Fruit fly (Drosophila melanogaster) whole organism: ENCODE data around the gene CG42304.

Source experiments
- CG8478 ChIP-seq: fragments of >200 bp; optimal IDR thresholded peaks from 2 replicates; lab custom pipeline; 2018; ENCODE audit warnings: inconsistent platforms
- Dll ChIP-seq: fragments of >200 bp; optimal IDR thresholded peaks from 2 replicates; lab custom pipeline; 2017
- EcR ChIP-seq, 2 experiments: fragments of >200 bp; optimal IDR thresholded peaks; 2 replicates each; lab custom pipeline; 2017; ENCODE audit warnings: missing biosample characterization in 2 of 2, missing genetic modification characterization in 2 of 2, missing genetic modification reagents in 2 of 2
- pan ChIP-seq: fragments of >200 bp; optimal IDR thresholded peaks from 2 replicates; lab custom pipeline; 2017
- psq ChIP-seq: fragments of >200 bp; optimal IDR thresholded peaks from 2 replicates; lab custom pipeline; 2017
- usp ChIP-seq: fragments of >200 bp; optimal IDR thresholded peaks from 2 replicates; lab custom pipeline; 2017; ENCODE audit warnings: missing biosample characterization, missing genetic modification characterization, mixed read lengths

Gene CG42304

DNA sequence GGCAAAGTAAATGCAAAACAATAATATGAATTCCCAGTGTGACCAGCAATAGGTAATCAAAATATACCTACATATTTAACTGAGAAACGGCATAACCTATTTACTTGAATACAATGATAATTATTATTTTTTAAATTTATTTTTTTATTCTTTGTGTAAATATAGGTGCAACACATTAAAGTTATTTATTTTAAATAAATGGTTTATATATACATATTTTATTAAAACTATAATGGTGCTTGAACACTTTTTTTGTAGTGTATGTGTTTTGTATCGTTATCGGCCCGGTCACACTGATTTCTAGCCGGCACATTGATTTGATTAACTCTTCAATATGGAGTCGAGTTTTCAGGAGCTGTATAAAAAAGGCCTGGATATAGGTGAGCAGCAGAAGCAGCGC lies at the start of gene CG42304, which contains the start of the genes ProRS-m and Snup:
Gene CG42304, plus strand, starts transcription at position 289 of the 400 bp plus-strand sequence.
Gene ProRS-m, minus strand, starts transcription at position 51 of the 400 bp plus-strand sequence.
Gene Snup, plus strand, starts transcription at position 289 of the 400 bp plus-strand sequence.
- TF ChIP-seq psq (lab: Kevin White, UChicago) (no peak), usp (no peak), pan (lab: Kevin White, UChicago) (no peak), Dll (lab: Kevin White, UChicago) (no peak), CG8478 (no peak), EcR (GFP tag; optimal IDR thresholded peaks at IDR 0.05; lab: Kevin White, UChicago) (no peak)

DNA sequence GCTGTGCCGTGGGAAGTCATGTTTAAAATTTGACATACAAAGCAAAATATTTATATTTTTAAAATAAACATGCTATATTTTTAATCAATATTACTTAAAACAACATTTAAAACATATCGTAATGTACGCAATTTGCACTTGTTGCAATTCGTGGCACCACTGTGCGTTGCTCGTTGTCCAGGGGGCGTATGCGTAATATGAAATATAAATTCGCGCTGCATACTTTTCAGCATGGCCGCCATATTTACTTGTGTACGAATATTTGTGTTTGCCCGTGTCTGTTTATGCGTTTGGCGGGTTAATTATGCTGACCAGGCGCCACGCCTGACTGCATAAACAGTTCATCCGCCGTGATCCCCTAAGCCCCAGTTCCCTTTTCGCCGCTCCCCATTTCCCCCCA lies 43.1 kb upstream of the CG42304 start:
- TF ChIP-seq psq (lab: Kevin White, UChicago) (no peak), Dll (lab: Kevin White, UChicago) (no peak), usp (no peak), EcR (GFP tag; optimal IDR thresholded peaks at IDR 0.05; lab: Kevin White, UChicago) (no peak), pan (lab: Kevin White, UChicago) (no peak), CG8478 (no peak)

DNA sequence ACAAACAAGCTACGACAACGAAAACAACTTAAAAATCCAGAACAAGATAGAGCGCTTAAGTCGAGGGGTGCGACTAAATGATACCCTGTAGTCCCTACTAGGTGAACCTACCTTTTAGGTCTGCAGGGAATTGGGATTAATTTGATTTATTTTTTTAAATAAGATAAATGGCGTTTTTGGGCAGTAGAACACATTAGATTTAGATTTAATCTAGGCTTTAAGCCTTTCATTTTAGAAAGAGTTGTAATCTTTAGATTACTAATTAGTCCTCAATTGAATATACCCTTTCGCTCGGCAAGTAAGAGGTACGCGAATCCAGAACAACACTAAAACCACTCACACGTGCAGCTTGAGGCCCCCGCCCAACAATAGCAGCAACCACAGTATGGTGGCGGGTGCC lies 37.7 kb upstream of the CG42304 start:
- TF ChIP-seq EcR (GFP tag; optimal IDR thresholded peaks at IDR 0.05; lab: Kevin White, UChicago): no peak
- TF ChIP-seq pan (lab: Kevin White, UChicago): no peak
- no peak for TF ChIP-seq Dll (lab: Kevin White, UChicago)
- TF ChIP-seq psq (lab: Kevin White, UChicago): no peak
- TF ChIP-seq usp: no peak
- TF ChIP-seq CG8478: no peak

DNA sequence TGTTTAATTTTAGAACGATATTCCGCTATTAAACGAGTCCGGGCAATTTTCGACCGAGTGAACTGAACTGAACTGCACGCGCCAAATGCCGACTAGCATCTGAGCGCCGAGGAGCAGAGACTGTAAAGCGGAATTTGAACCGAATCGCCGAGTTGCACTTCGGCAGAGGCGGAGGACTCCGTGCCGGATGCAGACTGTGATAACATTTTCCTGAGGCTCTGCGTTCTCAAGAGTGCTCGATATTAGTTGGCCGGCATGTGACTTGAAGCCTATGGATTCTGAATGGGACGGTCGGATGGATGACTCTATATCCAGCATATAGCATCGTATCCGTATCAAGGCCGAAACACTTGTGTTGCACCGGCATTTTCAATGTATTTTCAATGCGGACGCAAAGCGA lies 21.9 kb upstream of the CG42304 start, which contains the start of gene Pxn:
Gene Pxn, minus strand, starts transcription at position 101 of the 400 bp plus-strand sequence.
- TF ChIP-seq psq (lab: Kevin White, UChicago) (no peak), EcR (GFP tag; optimal IDR thresholded peaks at IDR 0.05; lab: Kevin White, UChicago) (no peak), Dll (lab: Kevin White, UChicago) (no peak)

DNA sequence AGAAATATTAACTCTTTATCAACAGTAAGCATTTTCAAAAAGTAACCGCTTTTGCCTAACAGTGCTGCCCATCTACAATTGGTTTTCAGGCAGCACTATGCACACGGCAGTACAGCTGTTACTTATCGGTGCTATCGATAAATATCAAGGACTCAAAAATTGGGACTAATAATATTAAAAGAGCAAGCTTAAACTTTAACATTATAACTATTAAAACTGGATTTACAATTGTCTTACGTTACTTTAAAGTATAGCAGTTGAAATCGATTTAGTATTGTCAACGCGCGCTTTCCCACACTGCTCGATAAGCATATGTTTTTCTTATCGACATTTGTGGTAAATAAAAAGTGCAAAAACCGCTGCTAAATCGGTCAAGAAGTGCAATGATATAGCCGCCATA lies 20.5 kb upstream of the CG42304 start, which contains the start of the genes CG42245 and MEP-1:
Gene CG42245, plus strand, starts transcription at position 310 of the 400 bp plus-strand sequence.
Gene MEP-1, plus strand, starts transcription at position 310 of the 400 bp plus-strand sequence.
- no peak for TF ChIP-seq pan (lab: Kevin White, UChicago)
- TF ChIP-seq CG8478: no peak
- no peak for TF ChIP-seq EcR (GFP tag; optimal IDR thresholded peaks at IDR 0.05; lab: Kevin White, UChicago)
- no peak for TF ChIP-seq Dll (lab: Kevin White, UChicago)
- TF ChIP-seq usp: no peak
- no peak for TF ChIP-seq psq (lab: Kevin White, UChicago)

DNA sequence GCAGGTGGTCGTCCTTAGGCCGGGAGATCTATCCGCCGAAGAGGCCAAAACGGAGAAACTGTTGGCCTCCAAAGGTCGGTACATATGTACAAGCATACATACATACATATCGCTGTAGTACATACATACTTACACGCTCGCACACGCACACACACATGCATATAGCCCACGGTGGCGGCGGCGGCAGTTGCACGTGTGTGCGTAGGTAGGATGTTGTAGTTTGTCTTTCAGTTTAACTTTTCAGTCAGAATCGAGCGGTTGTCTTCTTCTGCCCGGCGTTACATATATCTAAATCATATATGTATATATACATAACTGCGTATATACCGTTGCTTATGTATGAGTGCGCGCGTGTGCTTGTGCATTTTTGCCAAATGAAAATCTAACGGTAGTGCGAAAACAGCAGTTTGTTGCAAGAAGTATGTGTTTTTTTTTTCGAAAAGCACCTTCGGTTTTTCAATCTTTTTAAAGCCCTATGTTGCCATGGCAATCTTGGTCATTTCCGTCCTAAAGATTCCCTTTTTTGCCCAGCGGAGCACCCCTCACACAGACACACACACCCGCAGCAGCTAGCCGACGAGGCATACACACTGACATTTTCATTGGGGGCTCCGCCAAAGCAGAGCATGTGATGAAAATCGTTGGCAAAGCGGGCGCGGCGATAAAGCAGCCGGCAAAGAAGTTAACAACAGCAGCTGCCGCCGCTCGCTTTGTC lies 19.7 kb upstream of the CG42304 start:
- no peak for TF ChIP-seq psq (lab: Kevin White, UChicago)

DNA sequence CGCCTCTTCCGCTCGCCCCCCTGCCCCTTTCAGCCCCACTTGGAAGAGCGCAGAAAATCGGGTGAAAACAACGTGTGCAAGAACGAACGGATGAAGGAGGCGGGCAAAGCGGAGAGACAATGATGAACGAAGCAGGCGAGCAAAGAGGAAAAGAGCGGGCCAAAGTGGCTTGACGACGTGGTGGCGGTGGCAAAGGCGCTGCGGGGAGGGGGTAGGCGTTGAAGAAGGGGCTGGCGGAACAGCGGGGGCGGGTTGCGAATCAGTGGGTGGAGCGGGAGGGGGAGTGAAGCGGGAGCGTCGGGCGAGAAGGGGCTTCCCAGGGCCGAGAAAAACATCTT lies 19.2 kb upstream of the CG42304 start:
- TF ChIP-seq Dll (lab: Kevin White, UChicago) (peak; percentile 63), CG8478 (no peak), psq (lab: Kevin White, UChicago) (peak; percentile 67)

DNA sequence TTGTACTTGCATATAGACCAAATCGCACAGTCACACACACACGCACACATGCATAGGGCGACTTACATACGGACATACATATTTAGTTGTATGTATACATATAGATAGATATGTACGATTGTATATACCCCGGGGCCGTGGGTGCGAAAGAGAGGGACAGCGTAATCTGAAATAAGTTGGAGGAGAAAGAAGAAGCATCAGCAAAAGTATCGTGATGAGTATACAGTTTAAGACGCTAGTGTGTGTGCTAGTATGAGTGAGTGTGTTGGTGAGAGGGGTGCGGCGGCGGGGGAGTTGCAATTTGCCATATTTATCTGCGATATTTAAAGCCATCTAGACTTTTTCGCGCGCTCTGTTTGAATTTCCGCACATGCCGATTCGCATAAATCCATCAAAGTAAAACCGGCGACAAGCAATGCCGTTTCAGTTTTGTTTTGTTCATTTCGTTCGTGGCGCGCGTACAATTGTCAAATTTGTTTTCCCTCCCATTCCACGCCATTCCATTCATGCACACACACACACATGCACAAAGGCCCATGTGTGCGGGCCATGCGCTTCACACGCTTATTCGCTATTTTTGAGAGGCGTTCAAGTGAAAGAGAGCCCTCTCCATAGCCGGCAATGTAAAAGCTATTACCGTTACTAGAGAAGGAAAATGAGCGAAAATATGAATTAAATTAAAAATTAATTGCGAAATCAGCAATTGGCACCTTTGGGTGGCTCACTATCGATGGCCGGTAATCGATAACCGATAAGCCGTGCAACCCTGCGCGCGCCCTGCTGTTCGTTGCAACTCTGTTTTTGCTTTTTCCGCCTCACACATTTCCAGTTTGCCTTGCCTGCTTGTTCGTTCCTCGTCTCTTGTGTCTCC lies 16.7 kb upstream of the CG42304 start:
- TF ChIP-seq usp (no peak), Dll (lab: Kevin White, UChicago) (peak; percentile 55), CG8478 (no peak), EcR (GFP tag; optimal IDR thresholded peaks at IDR 0.05; lab: Kevin White, UChicago) (no peak)

DNA sequence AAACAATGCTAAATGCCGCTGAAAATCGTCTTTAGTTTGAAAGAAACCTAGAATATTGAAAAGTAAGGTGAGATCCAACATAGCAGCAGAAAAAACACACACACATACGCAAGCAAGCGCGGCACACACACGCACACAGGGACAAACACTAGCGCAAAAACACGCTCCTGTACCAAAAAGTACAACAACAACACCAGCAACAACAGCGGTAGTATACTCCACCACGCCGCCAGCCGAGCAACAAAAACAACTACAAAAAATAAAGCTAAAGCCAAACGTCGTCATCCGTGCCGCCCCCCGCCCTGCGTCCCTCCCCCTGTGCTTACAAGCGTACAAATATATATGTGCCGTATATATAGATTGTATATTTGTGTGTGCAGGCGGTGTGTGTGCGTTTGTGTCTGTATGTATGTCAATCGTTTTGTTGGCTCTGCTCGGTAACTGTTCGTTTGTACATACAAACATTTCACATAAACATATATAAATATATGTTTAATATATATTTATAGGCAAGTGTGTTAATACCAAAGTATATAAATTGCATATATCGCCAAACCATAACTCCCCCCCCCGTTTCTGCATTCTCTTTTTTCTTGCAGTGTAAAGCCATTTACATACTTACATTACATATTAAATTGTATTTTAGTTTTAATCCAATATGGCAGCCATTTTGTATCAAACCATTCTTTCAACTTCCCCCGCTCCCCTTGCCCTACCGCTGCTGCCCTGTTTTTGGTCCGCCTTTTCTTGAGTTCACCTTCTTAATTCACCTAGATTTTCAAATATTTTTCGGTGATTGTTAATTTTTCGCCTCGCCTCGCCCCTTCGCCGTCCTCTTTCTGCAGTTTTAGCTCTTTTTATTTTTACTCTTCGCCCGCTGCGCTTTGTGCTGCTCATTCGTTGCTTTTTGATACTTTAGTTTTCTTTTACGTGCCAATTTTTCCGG lies 15.6 kb upstream of the CG42304 start:
- TF ChIP-seq CG8478 (no peak), usp (no peak), EcR (GFP tag; optimal IDR thresholded peaks at IDR 0.05; lab: Kevin White, UChicago) (no peak), pan (lab: Kevin White, UChicago) (no peak), psq (lab: Kevin White, UChicago) (no peak), Dll (lab: Kevin White, UChicago) (no peak)

DNA sequence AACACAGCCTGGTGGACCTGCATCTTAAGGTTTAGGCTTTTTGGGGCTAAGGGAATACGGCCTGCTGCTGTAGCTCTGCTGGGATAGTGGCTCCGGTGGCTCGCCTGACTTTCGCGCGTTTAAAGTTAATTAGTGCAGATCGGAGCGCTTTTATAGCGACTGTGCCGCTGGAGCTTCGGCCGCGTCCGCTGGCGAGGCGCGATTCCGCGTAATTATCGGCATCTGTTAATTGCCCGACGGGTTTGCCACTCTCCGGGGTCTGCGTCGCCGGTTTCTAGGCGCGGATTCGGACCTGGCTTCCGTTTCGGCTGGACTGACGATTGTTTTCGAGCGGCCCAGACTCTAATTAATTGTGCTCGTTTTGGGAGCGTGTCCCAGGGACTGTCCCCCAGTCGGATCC lies 8.6 kb upstream of the CG42304 start, which contains the start of gene CG14949:
Gene CG14949, minus strand, starts transcription at position 101 of the 400 bp plus-strand sequence.
- no peak for TF ChIP-seq usp
- TF ChIP-seq CG8478: no peak
- TF ChIP-seq pan (lab: Kevin White, UChicago): no peak
- no peak for TF ChIP-seq EcR (GFP tag; optimal IDR thresholded peaks at IDR 0.05; lab: Kevin White, UChicago)

DNA sequence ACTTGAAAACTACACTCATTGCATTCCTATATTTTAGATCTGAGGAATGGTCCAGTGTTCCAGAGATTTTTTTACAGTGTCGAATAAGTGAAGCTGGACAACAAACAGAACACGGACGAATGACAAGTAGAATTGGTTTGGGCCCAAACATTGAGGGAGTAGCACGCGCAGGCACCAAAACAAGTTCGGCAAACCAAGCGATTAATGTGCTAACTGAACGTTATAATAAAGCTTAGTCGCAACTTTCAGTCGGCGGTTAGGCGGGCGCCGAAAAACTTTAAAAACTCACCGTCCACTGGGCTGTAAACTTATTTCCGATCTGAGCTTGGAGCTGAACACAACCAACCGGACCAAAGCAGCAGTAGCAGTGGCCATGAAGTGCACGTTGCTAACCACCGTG lies 6.8 kb upstream of the CG42304 start, which contains the start of gene CG1143:
Gene CG1143, plus strand, starts transcription at position 301 of the 400 bp plus-strand sequence.
- no peak for TF ChIP-seq EcR (GFP tag; optimal IDR thresholded peaks at IDR 0.05; lab: Kevin White, UChicago)
- TF ChIP-seq Dll (lab: Kevin White, UChicago): no peak
- TF ChIP-seq psq (lab: Kevin White, UChicago): no peak
- TF ChIP-seq usp: no peak
- TF ChIP-seq pan (lab: Kevin White, UChicago): no peak
- no peak for TF ChIP-seq CG8478
